Worm (Caenorhabditis elegans): ENCODE measurements around the gene dnj-9.

DNA sequence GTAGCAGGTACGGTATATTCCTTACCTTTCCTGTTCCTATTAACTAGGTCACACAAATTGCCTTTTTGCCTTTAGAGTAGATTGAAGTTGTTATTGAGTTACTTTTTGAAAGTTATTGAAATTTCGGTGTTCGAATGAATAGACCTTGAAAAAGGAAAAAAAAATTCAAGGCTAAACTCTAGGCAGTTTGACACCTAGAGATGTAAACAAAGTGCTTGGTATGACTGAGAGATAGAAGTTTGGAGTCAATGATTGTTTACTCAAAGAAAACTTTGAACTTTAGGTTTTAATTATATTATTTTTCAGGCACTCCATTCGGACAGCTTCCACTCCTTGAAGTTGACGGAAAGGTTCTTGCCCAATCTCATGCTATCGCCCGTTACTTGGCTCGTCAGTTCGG is 30.6 kb downstream of the dnj-9 start:
- TF ChIP-seq nhr-76 (tag; optimal IDR thresholded peaks at IDR 0.05) (no peak), lsy-2 (tag; optimal IDR thresholded peaks at IDR 0.05) (no peak)
